Fruit fly (Drosophila melanogaster): ENCODE results near the gene Idi.

DNA sequence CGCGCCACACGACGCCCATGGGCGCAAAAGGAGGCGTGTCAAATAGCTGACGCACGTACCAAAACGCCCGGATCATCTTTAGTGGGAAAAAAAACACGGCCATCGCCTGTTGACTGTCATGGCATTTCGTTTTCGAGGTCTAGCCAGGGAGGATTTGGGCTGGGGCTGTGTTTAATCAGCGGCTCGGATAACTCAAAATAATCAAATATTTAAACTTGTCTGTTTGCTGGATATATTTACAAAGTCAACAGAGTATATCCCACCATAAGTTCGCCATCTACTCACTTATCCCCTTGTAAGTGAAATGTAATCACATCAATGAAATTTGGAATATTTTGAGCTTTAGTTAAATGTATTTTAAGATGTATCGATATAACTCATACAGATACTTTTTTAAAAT lies 9.1 kb upstream of the Idi start:
- TF ChIP-seq Clk (GFP tag; optimal IDR thresholded peaks at IDR 0.05): no peak
- TF ChIP-seq ovo (GFP tag; optimal IDR thresholded peaks at IDR 0.05): no peak
- no peak for TF ChIP-seq CG7101 (tag; optimal IDR thresholded peaks at IDR 0.05)
- TF ChIP-seq kay (GFP tag; ENCODE audit: borderline replicate concordance): no peak
- TF ChIP-seq CG5204 (GFP tag; optimal IDR thresholded peaks at IDR 0.05): no peak
- no peak for TF ChIP-seq toe (GFP tag; optimal IDR thresholded peaks at IDR 0.05)
- TF ChIP-seq Mnt (GFP tag; optimal IDR thresholded peaks at IDR 0.05): no peak
- TF ChIP-seq Hr96 (GFP tag; optimal IDR thresholded peaks at IDR 0.05): no peak
- TF ChIP-seq CG1620 (GFP tag; optimal IDR thresholded peaks at IDR 0.05): no peak
- TF ChIP-seq CG33017 (tag; optimal IDR thresholded peaks at IDR 0.05): no peak
- no peak for TF ChIP-seq bab1 (GFP tag; optimal IDR thresholded peaks at IDR 0.05)
